Fruit fly (Drosophila melanogaster) whole organism, adult: ENCODE data around the gene FucT6.

ENCODE experiments used
- CG11617 ChIP-seq: fragments of 200-800 bp; sonication (Bioruptor generic); optimal IDR thresholded peaks from 2 replicates; lab custom pipeline; 2017; ENCODE audit warnings: mild to moderate bottlenecking, missing biosample characterization, missing genetic modification reagents, missing genetic modification characterization
- CG12768 ChIP-seq: fragments of 200-800 bp; sonication (Bioruptor generic); optimal IDR thresholded peaks from 2 replicates; lab custom pipeline; 2017; ENCODE audit warnings: missing biosample characterization, missing genetic modification characterization, mild to moderate bottlenecking, moderate library complexity, missing genetic modification reagents
- CG14711 ChIP-seq: fragments of 200-800 bp; sonication (Bioruptor generic); optimal IDR thresholded peaks from 2 replicates; lab custom pipeline; 2018; ENCODE audit warnings: missing biosample characterization, mild to moderate bottlenecking, missing genetic modification characterization, moderate library complexity
- CG1620 ChIP-seq: fragments of 200-800 bp; sonication (Bioruptor generic); optimal IDR thresholded peaks from 2 replicates; lab custom pipeline; 2016; ENCODE audit warnings: missing biosample characterization, missing genetic modification characterization
- CG33017 ChIP-seq: fragments of 200-800 bp; sonication (Bioruptor generic); optimal IDR thresholded peaks from 2 replicates; lab custom pipeline; 2018; ENCODE audit warnings: missing biosample characterization, mild to moderate bottlenecking, missing genetic modification characterization, moderate library complexity
- CG5204 ChIP-seq: fragments of 200-800 bp; sonication (Bioruptor generic); optimal IDR thresholded peaks from 2 replicates; lab custom pipeline; 2016; ENCODE audit warnings: missing biosample characterization, missing genetic modification characterization
- CG7045 ChIP-seq: fragments of 200-800 bp; sonication (Bioruptor generic); optimal IDR thresholded peaks from 2 replicates; lab custom pipeline; 2017; ENCODE audit warnings: missing biosample characterization, mild to moderate bottlenecking, missing genetic modification characterization
- CG7101 ChIP-seq: fragments of 200-800 bp; sonication (Bioruptor generic); optimal IDR thresholded peaks from 2 replicates; lab custom pipeline; 2018; ENCODE audit warnings: missing biosample characterization, mild to moderate bottlenecking, missing genetic modification characterization, moderate library complexity
- Clk ChIP-seq: fragments of 200-800 bp; sonication (Bioruptor generic); optimal IDR thresholded peaks from 2 replicates; lab custom pipeline; 2017; ENCODE audit warnings: missing biosample characterization, missing genetic modification characterization
- Crg-1 ChIP-seq: fragments of 200-800 bp; sonication (Bioruptor generic); optimal IDR thresholded peaks from 2 replicates; lab custom pipeline; 2016; ENCODE audit warnings: missing biosample characterization, missing genetic modification characterization
- Hr96 ChIP-seq: fragments of 200-800 bp; sonication (Bioruptor generic); optimal IDR thresholded peaks from 2 replicates; lab custom pipeline; 2016; ENCODE audit warnings: missing biosample characterization, missing genetic modification characterization
- Mnt ChIP-seq: fragments of 200-800 bp; sonication (Bioruptor generic); optimal IDR thresholded peaks from 2 replicates; lab custom pipeline; 2016; ENCODE audit warnings: missing biosample characterization, mild to moderate bottlenecking, missing genetic modification characterization
- bab1 ChIP-seq: fragments of 200-800 bp; sonication (Bioruptor generic); optimal IDR thresholded peaks from 3 replicates; lab custom pipeline; 2019; ENCODE audit warnings: missing biosample characterization, mild to moderate bottlenecking, missing genetic modification characterization, moderate library complexity
- cic ChIP-seq: fragments of 200-800 bp; sonication (Bioruptor generic); optimal IDR thresholded peaks from 2 replicates; lab custom pipeline; 2017; ENCODE audit warnings: missing biosample characterization, mild to moderate bottlenecking, missing genetic modification characterization, moderate library complexity
- cnc ChIP-seq, 2 experiments: fragments of >200 bp; optimal IDR thresholded peaks; 2 replicates each; lab custom pipeline; 2017
- kay ChIP-seq: fragments of 200-800 bp; sonication (Bioruptor generic); peaks from one replicate; lab custom pipeline; 2016; ENCODE audit warnings: missing biosample characterization, missing genetic modification characterization, borderline replicate concordance
- ovo ChIP-seq: fragments of 200-800 bp; sonication (Bioruptor generic); optimal IDR thresholded peaks from 2 replicates; lab custom pipeline; 2016; ENCODE audit warnings: missing biosample characterization, missing genetic modification characterization
- pad ChIP-seq: fragments of 200-800 bp; sonication (Bioruptor generic); optimal IDR thresholded peaks from 3 replicates; lab custom pipeline; 2017; ENCODE audit warnings: missing biosample characterization, missing genetic modification characterization, mild to moderate bottlenecking, moderate library complexity, missing genetic modification reagents
- tj ChIP-seq: fragments of 200-800 bp; sonication (Bioruptor generic); optimal IDR thresholded peaks from 3 replicates; lab custom pipeline; 2017; ENCODE audit warnings: missing biosample characterization, mild to moderate bottlenecking, missing genetic modification characterization, moderate library complexity
- toe ChIP-seq: fragments of 200-800 bp; sonication (Bioruptor generic); optimal IDR thresholded peaks from 2 replicates; lab custom pipeline; 2016; ENCODE audit warnings: missing biosample characterization, missing genetic modification characterization

The FucT6 gene

dm6 chrX:11716731-11717326 lies 7.1 kb upstream of the FucT6 start, which contains the start of gene prtp:
Gene prtp (plus strand): TSS chrX:11716756.
- peak; percentile 45 for TF ChIP-seq CG5204 (GFP tag; lab: Kevin White, UChicago)
- TF ChIP-seq bab1 (GFP tag; lab: Kevin White, UChicago), result peak; percentile 30
- TF ChIP-seq Mnt, result peak; percentile 54
- no peak for TF ChIP-seq tj (GFP tag; lab: Kevin White, UChicago)
- no peak for TF ChIP-seq ovo
- peak; percentile 71 for TF ChIP-seq CG14711 (tag; lab: Kevin White, UChicago)
- peak; percentile 15 for TF ChIP-seq Crg-1 (GFP tag; lab: Kevin White, UChicago)
- TF ChIP-seq CG7101 (tag; lab: Kevin White, UChicago), result no peak
- no peak for TF ChIP-seq CG11617 (GFP tag; lab: Kevin White, UChicago)

- TF ChIP-seq cic (GFP tag; lab: Kevin White, UChicago) (peak; percentile 30), Crg-1 (GFP tag; lab: Kevin White, UChicago) (peak; percentile 77), CG1620 (GFP tag; lab: Kevin White, UChicago) (peak; percentile 66), Clk (GFP tag; lab: Kevin White, UChicago) (peak; percentile 38), Mnt (peak; percentile 78), CG11617 (GFP tag; lab: Kevin White, UChicago) (peak; percentile 85), CG33017 (tag; lab: Kevin White, UChicago) (peak; percentile 68), Hr96 (GFP tag; lab: Kevin White, UChicago) (peak; percentile 84), CG14711 (tag; lab: Kevin White, UChicago) (peak; percentile 80), cnc (optimal IDR thresholded peaks at IDR 0.05; lab: Kevin White, UChicago) (no peak), toe (peak; percentile 31), pad (peak; percentile 74), CG12768 (GFP tag; lab: Kevin White, UChicago) (peak; percentile 63), kay (GFP tag; lab: Kevin White, UChicago) (peak; percentile 79), CG5204 (GFP tag; lab: Kevin White, UChicago) (peak; percentile 68), CG7101 (tag; lab: Kevin White, UChicago) (peak; percentile 87), bab1 (GFP tag; lab: Kevin White, UChicago) (peak; percentile 91), tj (GFP tag; lab: Kevin White, UChicago) (peak; percentile 49), ovo (peak; percentile 66), CG7045 (GFP tag; lab: Kevin White, UChicago) (peak; percentile 68)
Observed at dm6 chrX:11715937-11716730, 6.4 kb upstream of the FucT6 start.

- no peak for TF ChIP-seq Clk (GFP tag; lab: Kevin White, UChicago)
- TF ChIP-seq Hr96 (GFP tag; lab: Kevin White, UChicago), result peak; percentile 39
- peak; percentile 48 for TF ChIP-seq CG7101 (tag; lab: Kevin White, UChicago)
- no peak for TF ChIP-seq cnc (optimal IDR thresholded peaks at IDR 0.05; lab: Kevin White, UChicago)
- TF ChIP-seq kay (GFP tag; lab: Kevin White, UChicago), result no peak
- peak; percentile 67 for TF ChIP-seq tj (GFP tag; lab: Kevin White, UChicago)
- TF ChIP-seq cic (GFP tag; lab: Kevin White, UChicago), result no peak
- no peak for TF ChIP-seq CG12768 (GFP tag; lab: Kevin White, UChicago)
- no peak for TF ChIP-seq Mnt
- TF ChIP-seq CG11617 (GFP tag; lab: Kevin White, UChicago), result no peak
- peak; percentile 69 for TF ChIP-seq Crg-1 (GFP tag; lab: Kevin White, UChicago)
- peak; percentile 72 for TF ChIP-seq CG1620 (GFP tag; lab: Kevin White, UChicago)
- peak; percentile 46 for TF ChIP-seq CG14711 (tag; lab: Kevin White, UChicago)
- peak; percentile 15 for TF ChIP-seq CG33017 (tag; lab: Kevin White, UChicago)
- no peak for TF ChIP-seq CG5204 (GFP tag; lab: Kevin White, UChicago)
- TF ChIP-seq toe, result peak; percentile 27
- no peak for TF ChIP-seq pad
- peak; percentile 48 for TF ChIP-seq bab1 (GFP tag; lab: Kevin White, UChicago)
- no peak for TF ChIP-seq CG7045 (GFP tag; lab: Kevin White, UChicago)
- no peak for TF ChIP-seq ovo
Observed at dm6 chrX:11715263-11715659, 5.5 kb upstream of the FucT6 start, which contains the start of gene Amun. Gene Amun (minus strand): TSS chrX:11715565.

dm6 chrX:11714529-11715262 lies 4.9 kb upstream of the FucT6 start:
- no peak for TF ChIP-seq CG5204 (GFP tag; lab: Kevin White, UChicago)
- no peak for TF ChIP-seq kay (GFP tag; lab: Kevin White, UChicago)
- TF ChIP-seq CG12768 (GFP tag; lab: Kevin White, UChicago), result no peak
- no peak for TF ChIP-seq Crg-1 (GFP tag; lab: Kevin White, UChicago)
- no peak for TF ChIP-seq CG7045 (GFP tag; lab: Kevin White, UChicago)
- peak; percentile 75 for TF ChIP-seq tj (GFP tag; lab: Kevin White, UChicago)
- peak; percentile 17 for TF ChIP-seq CG1620 (GFP tag; lab: Kevin White, UChicago)
- TF ChIP-seq CG7101 (tag; lab: Kevin White, UChicago), result peak; percentile 41
- TF ChIP-seq toe, result no peak
- peak; percentile 35 for TF ChIP-seq CG14711 (tag; lab: Kevin White, UChicago)
- TF ChIP-seq CG11617 (GFP tag; lab: Kevin White, UChicago), result peak; percentile 7
- peak; percentile 74 for TF ChIP-seq bab1 (GFP tag; lab: Kevin White, UChicago)
- TF ChIP-seq CG33017 (tag; lab: Kevin White, UChicago), result no peak
- TF ChIP-seq pad, result no peak
- no peak for TF ChIP-seq Hr96 (GFP tag; lab: Kevin White, UChicago)
- TF ChIP-seq cic (GFP tag; lab: Kevin White, UChicago), result no peak
- TF ChIP-seq cnc (optimal IDR thresholded peaks at IDR 0.05; lab: Kevin White, UChicago), result no peak
- peak; percentile 46 for TF ChIP-seq Mnt
- TF ChIP-seq ovo, result no peak
- no peak for TF ChIP-seq Clk (GFP tag; lab: Kevin White, UChicago)
